Worm (Caenorhabditis elegans) whole organism, L4 larva: ENCODE results near the gene sec-24.1.

Experiments used
- D1046.2 ChIP-seq: fragments of 200-800 bp; sonication (Bioruptor generic); IDR thresholded peaks from 2 replicates; pipeline ENCODE4 v1.3.6; 2022; ENCODE audit warnings: missing genetic modification characterization, missing compliant biosample characterization
- F44E2.7 ChIP-seq: fragments of 200-800 bp; sonication (Bioruptor generic); IDR thresholded peaks from 2 replicates; pipeline ENCODE4 v2.1.2; 2022; ENCODE audit warnings: missing genetic modification characterization, missing compliant biosample characterization
- F49E8.2 ChIP-seq: sonication (generic microtip); optimal IDR thresholded peaks from 2 replicates; lab custom pipeline; 2016; ENCODE audit warnings: missing compliant biosample characterization, mild to moderate bottlenecking, missing genetic modification characterization, borderline replicate concordance
- R02D3.7 ChIP-seq: fragments of 150-350 bp; sonication (generic microtip); optimal IDR thresholded peaks from 3 replicates; lab custom pipeline; 2014; ENCODE audit warnings: missing biosample characterization, missing genetic modification characterization
- Y48G9A.11 ChIP-seq: fragments of 200-800 bp; sonication (Bioruptor generic); IDR thresholded peaks from 2 replicates; pipeline ENCODE4 v1.3.6; 2022; ENCODE audit warnings: missing genetic modification reagents, missing genetic modification characterization, missing compliant biosample characterization
- ZK337.2 ChIP-seq: fragments of 200-800 bp; sonication (Bioruptor generic); IDR thresholded peaks from 2 replicates; pipeline ENCODE4 v1.3.6; 2022; ENCODE audit warnings: missing genetic modification reagents, missing genetic modification characterization, missing compliant biosample characterization
- aha-1 ChIP-seq: fragments of 150-350 bp; peaks from one replicate; lab custom pipeline; 2014; ENCODE audit warnings: missing biosample characterization, missing genetic modification characterization
- aly-2 ChIP-seq: sonication (generic microtip); optimal IDR thresholded peaks from 2 replicates; lab custom pipeline; 2018; ENCODE audit warnings: missing biosample characterization, missing genetic modification characterization
- arid-1 ChIP-seq: fragments of 200-800 bp; sonication (Bioruptor generic); conservative IDR thresholded peaks from 2 replicates; pipeline ENCODE4 v1.3.6; 2022; ENCODE audit warnings: missing genetic modification reagents, missing genetic modification characterization, missing compliant biosample characterization
- attf-4 ChIP-seq: sonication (generic microtip); optimal IDR thresholded peaks from 3 replicates; lab custom pipeline; 2017; ENCODE audit warnings: missing biosample characterization, missing genetic modification characterization
- ceh-32 ChIP-seq: sonication (generic microtip); optimal IDR thresholded peaks from 2 replicates; lab custom pipeline; 2016; ENCODE audit warnings: mild to moderate bottlenecking, missing genetic modification characterization, missing compliant biosample characterization; ENCODE audit not compliant: poor library complexity
- ceh-62 ChIP-seq: sonication (generic microtip); optimal IDR thresholded peaks from 2 replicates; lab custom pipeline; 2017; ENCODE audit warnings: missing biosample characterization, missing genetic modification characterization
- daf-16 ChIP-seq, 3 experiments: sonication (generic microtip); optimal IDR thresholded peaks; 2 replicates each; lab custom pipeline; 2016 to 2017; ENCODE audit warnings: missing genetic modification characterization in 3 of 3, missing genetic modification reagents in 3 of 3, mild to moderate bottlenecking in 2 of 3, missing compliant biosample characterization in 2 of 3, missing biosample characterization in 1 of 3, moderate library complexity in 1 of 3
- daf-19 ChIP-seq: fragments of 200-800 bp; sonication (Bioruptor generic); conservative IDR thresholded peaks from 2 replicates; pipeline ENCODE4 v1.3.6; 2022; ENCODE audit warnings: missing genetic modification characterization, missing compliant biosample characterization
- dmd-9 ChIP-seq: fragments of 200-800 bp; sonication (Bioruptor generic); IDR thresholded peaks from 2 replicates; pipeline ENCODE4 v1.3.6; 2022; ENCODE audit warnings: missing genetic modification reagents, missing genetic modification characterization, missing compliant biosample characterization
- dpl-1 ChIP-seq: fragments of 150-350 bp; optimal IDR thresholded peaks from 2 replicates; lab custom pipeline; 2014; ENCODE audit warnings: missing biosample characterization, missing genetic modification reagents, missing genetic modification characterization
- egl-43 ChIP-seq: fragments of 200-800 bp; sonication (Bioruptor generic); IDR thresholded peaks from 2 replicates; pipeline ENCODE4 v1.3.6; 2022; ENCODE audit warnings: missing genetic modification reagents, missing genetic modification characterization, missing compliant biosample characterization
- fkh-10 ChIP-seq: fragments of 150-350 bp; optimal IDR thresholded peaks from 2 replicates; lab custom pipeline; 2014; ENCODE audit warnings: missing biosample characterization, missing genetic modification reagents, missing genetic modification characterization
- gei-8 ChIP-seq: fragments of 200-800 bp; sonication (Bioruptor generic); optimal IDR thresholded peaks from 2 replicates; lab custom pipeline; 2018; ENCODE audit warnings: mild to moderate bottlenecking, missing genetic modification characterization, missing compliant biosample characterization
- hif-1 ChIP-seq, 2 experiments: sonication (generic microtip); optimal IDR thresholded peaks; 2 replicates each; lab custom pipeline; 2016 to 2017; ENCODE audit warnings: missing compliant biosample characterization in 2 of 2, missing genetic modification characterization in 2 of 2, missing genetic modification reagents in 2 of 2, missing genotype in 2 of 2, mild to moderate bottlenecking in 1 of 2
- hlh-11 ChIP-seq: fragments of 200-800 bp; sonication (Bioruptor generic); optimal IDR thresholded peaks from 2 replicates; lab custom pipeline; 2018; ENCODE audit warnings: mild to moderate bottlenecking, missing genetic modification characterization, missing compliant biosample characterization
- hmg-1.1 ChIP-seq: fragments of 200-800 bp; sonication (Bioruptor generic); IDR thresholded peaks from 2 replicates; pipeline ENCODE4 v1.3.6; 2022; ENCODE audit warnings: missing genetic modification reagents, missing genetic modification characterization, missing compliant biosample characterization
- lin-1 ChIP-seq: fragments of 200-800 bp; sonication (Bioruptor generic); IDR thresholded peaks from 2 replicates; pipeline ENCODE4 v1.3.6; 2022; ENCODE audit warnings: missing genetic modification reagents, missing genetic modification characterization, missing compliant biosample characterization
- lin-13 ChIP-seq: fragments of 150-350 bp; optimal IDR thresholded peaks from 2 replicates; lab custom pipeline; 2014; ENCODE audit warnings: missing biosample characterization, missing genetic modification reagents, missing genetic modification characterization
- lin-39 ChIP-seq: fragments of 150-350 bp; optimal IDR thresholded peaks from 2 replicates; lab custom pipeline; 2014; ENCODE audit warnings: missing biosample characterization, missing genetic modification reagents, missing genetic modification characterization
- madf-5 ChIP-seq, 2 experiments: fragments of 200-800 bp; sonication (Bioruptor generic); IDR thresholded peaks; 2 replicates each; pipeline ENCODE4 v1.3.6; 2022; ENCODE audit warnings: missing compliant biosample characterization in 2 of 2, missing genetic modification characterization in 2 of 2
- mdl-1 ChIP-seq, 2 experiments: fragments of 150-350 bp in 1 of 2; sonication (generic microtip) in 1 of 2; optimal IDR thresholded peaks; 2 replicates each; lab custom pipeline; 2014 to 2017; ENCODE audit warnings: missing biosample characterization in 2 of 2, missing genetic modification characterization in 2 of 2
- mdt-29 ChIP-seq: fragments of 200-800 bp; sonication (Bioruptor generic); IDR thresholded peaks from 2 replicates; pipeline ENCODE4 v1.3.6; 2022; ENCODE audit warnings: missing genetic modification reagents, missing genetic modification characterization, missing compliant biosample characterization
- mep-1 ChIP-seq: fragments of 150-350 bp; sonication (generic microtip); optimal IDR thresholded peaks from 3 replicates; lab custom pipeline; 2014; ENCODE audit warnings: missing biosample characterization, missing genetic modification characterization
- mxl-3 ChIP-seq: fragments of 200-800 bp; sonication (Bioruptor generic); optimal IDR thresholded peaks from 2 replicates; lab custom pipeline; 2018; ENCODE audit warnings: mild to moderate bottlenecking, missing genetic modification characterization, missing compliant biosample characterization
- nhr-10 ChIP-seq: fragments of 150-350 bp; optimal IDR thresholded peaks from 2 replicates; lab custom pipeline; 2014; ENCODE audit warnings: missing biosample characterization, missing genetic modification characterization
- nhr-42 ChIP-seq: fragments of 200-800 bp; sonication (Bioruptor generic); IDR thresholded peaks from 2 replicates; pipeline ENCODE4 v1.3.6; 2022; ENCODE audit warnings: missing genetic modification characterization, missing compliant biosample characterization
- nhr-6 ChIP-seq: fragments of 150-350 bp; optimal IDR thresholded peaks from 2 replicates; lab custom pipeline; 2014; ENCODE audit warnings: missing biosample characterization, missing genetic modification characterization
- nhr-76 ChIP-seq: fragments of 150-350 bp; optimal IDR thresholded peaks from 2 replicates; lab custom pipeline; 2014; ENCODE audit warnings: missing biosample characterization, missing genetic modification characterization
- pqm-1 ChIP-seq: sonication (generic microtip); optimal IDR thresholded peaks from 2 replicates; lab custom pipeline; 2017; ENCODE audit warnings: missing biosample characterization, missing genetic modification characterization
- rbr-2 ChIP-seq: sonication (generic microtip); optimal IDR thresholded peaks from 2 replicates; lab custom pipeline; 2016; ENCODE audit warnings: missing genotype, missing genetic modification characterization, missing compliant biosample characterization
- sdz-12 ChIP-seq: fragments of 200-800 bp; sonication (Bioruptor generic); optimal IDR thresholded peaks from 2 replicates; lab custom pipeline; 2018; ENCODE audit warnings: mild to moderate bottlenecking, missing genetic modification characterization, missing compliant biosample characterization
- set-16 ChIP-seq: fragments of 200-800 bp; sonication (Bioruptor generic); IDR thresholded peaks from 2 replicates; pipeline ENCODE4 v1.3.6; 2022; ENCODE audit warnings: missing genetic modification reagents, missing genetic modification characterization, missing compliant biosample characterization
- snpc-4 ChIP-seq: fragments of 150-350 bp; optimal IDR thresholded peaks from 2 replicates; lab custom pipeline; 2014; ENCODE audit warnings: missing biosample characterization, missing genetic modification characterization
- spr-1 ChIP-seq: sonication (generic microtip); optimal IDR thresholded peaks from 2 replicates; lab custom pipeline; 2016; ENCODE audit warnings: mild to moderate bottlenecking, missing genetic modification characterization, missing compliant biosample characterization
- spr-3 ChIP-seq: fragments of 200-800 bp; sonication (Bioruptor generic); optimal IDR thresholded peaks from 2 replicates; lab custom pipeline; 2018; ENCODE audit warnings: mild to moderate bottlenecking, missing genetic modification characterization, missing compliant biosample characterization
- tag-97 ChIP-seq: fragments of 200-800 bp; sonication (Bioruptor generic); IDR thresholded peaks from 2 replicates; pipeline ENCODE4 v1.3.6; 2022; ENCODE audit warnings: missing genetic modification characterization, missing compliant biosample characterization
- tra-1 ChIP-seq: fragments of 200-800 bp; sonication (Bioruptor generic); IDR thresholded peaks from 2 replicates; pipeline ENCODE4 v1.3.6; 2022; ENCODE audit warnings: missing genetic modification reagents, missing genetic modification characterization, missing compliant biosample characterization
- unc-130 ChIP-seq: sonication (generic microtip); optimal IDR thresholded peaks from 2 replicates; lab custom pipeline; 2016; ENCODE audit warnings: missing genetic modification reagents, missing genetic modification characterization, missing compliant biosample characterization
- unc-39 ChIP-seq: sonication (generic microtip); optimal IDR thresholded peaks from 2 replicates; lab custom pipeline; 2017; ENCODE audit warnings: missing biosample characterization, missing genetic modification characterization
- unc-62 ChIP-seq, 3 experiments: fragments of 150-350 bp in 1 of 3; sonication (generic microtip); optimal IDR thresholded peaks in 2 of 3; peaks in 1 of 3; 1 replicate in 1 of 3; 2 replicates in 2 of 3; lab custom pipeline; 2014 to 2017; ENCODE audit warnings: missing biosample characterization in 3 of 3, missing genetic modification characterization in 3 of 3, missing genetic modification reagents in 3 of 3, missing genotype in 1 of 3
- vab-7 ChIP-seq: fragments of 200-800 bp; sonication (Bioruptor generic); IDR thresholded peaks from 2 replicates; pipeline ENCODE4 v1.3.6; 2022; ENCODE audit warnings: missing genetic modification reagents, missing genetic modification characterization, missing compliant biosample characterization
- zfp-2 ChIP-seq: sonication (generic microtip); optimal IDR thresholded peaks from 2 replicates; lab custom pipeline; 2016; ENCODE audit warnings: mild to moderate bottlenecking, missing genetic modification characterization, missing compliant biosample characterization
- zip-11 ChIP-seq: fragments of 200-800 bp; sonication (Bioruptor generic); IDR thresholded peaks from 2 replicates; pipeline ENCODE4 v1.3.6; 2022; ENCODE audit warnings: missing genetic modification characterization, missing compliant biosample characterization
- zip-2 ChIP-seq: fragments of 150-350 bp; optimal IDR thresholded peaks from 2 replicates; lab custom pipeline; 2014; ENCODE audit warnings: missing biosample characterization, missing genetic modification characterization
- ztf-7 ChIP-seq: fragments of 150-350 bp; optimal IDR thresholded peaks from 2 replicates; lab custom pipeline; 2014; ENCODE audit warnings: missing biosample characterization, missing genetic modification characterization

sec-24.1 gene

DNA sequence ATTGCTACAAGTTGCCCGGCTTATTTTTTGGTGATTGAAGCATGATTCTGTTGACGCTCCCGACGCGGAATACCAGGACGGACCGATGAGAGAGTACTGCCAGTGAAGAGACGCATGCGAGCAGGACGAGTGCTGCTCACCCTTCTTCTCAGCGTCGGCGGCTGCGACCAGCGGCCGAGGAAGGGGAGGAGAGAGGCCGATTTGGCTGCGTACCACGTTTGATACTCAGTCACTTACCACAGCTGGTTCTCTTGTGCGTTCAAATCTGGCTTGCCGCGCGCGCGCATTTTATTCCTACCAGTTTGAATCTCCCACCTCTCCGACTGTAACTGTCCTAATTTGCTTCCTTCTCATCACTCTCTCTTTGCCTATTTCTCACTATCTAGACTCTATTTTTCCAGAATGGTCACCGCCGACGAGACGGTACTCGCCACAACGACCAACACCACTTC lies 41.7 kb downstream of the sec-24.1 start, which contains the start of gene mep-1 (continued):
- no peak for TF ChIP-seq daf-16 (GFP tag; optimal IDR thresholded peaks at IDR 0.05; lab: Kevin White, UChicago)
- TF ChIP-seq daf-16 (tag; optimal IDR thresholded peaks at IDR 0.05; lab: Kevin White, UChicago) = no peak
- no peak for TF ChIP-seq madf-5 (GFP tag; IDR thresholded peaks at IDR 0.05; lab: Robert Waterston, UW)
- peak; percentile 84 for TF ChIP-seq hmg-1.1 (GFP tag; lab: Robert Waterston, UW)
- peak; percentile 86 for TF ChIP-seq hlh-11 (tag; lab: Kevin White, UChicago)
- no peak for TF ChIP-seq unc-62 (GFP tag; optimal IDR thresholded peaks at IDR 0.05 in 1 of 2; lab: Kevin White, UChicago)
- TF ChIP-seq unc-62 (tag; optimal IDR thresholded peaks at IDR 0.05; lab: Kevin White, UChicago) = no peak
- no peak for TF ChIP-seq gei-8 (GFP tag; lab: Kevin White, UChicago)
- peak; percentile 98 for TF ChIP-seq set-16 (GFP tag; lab: Robert Waterston, UW)
- TF ChIP-seq rbr-2 (tag; lab: Kevin White, UChicago) = peak; percentile 82
- TF ChIP-seq lin-39 (tag; lab: Kevin White, UChicago) = no peak
- no peak for TF ChIP-seq lin-1 (GFP tag; lab: Robert Waterston, UW)
- TF ChIP-seq ZK337.2 (GFP tag; lab: Robert Waterston, UW) = no peak
- no peak for TF ChIP-seq daf-19 (GFP tag; lab: Robert Waterston, UW)
- TF ChIP-seq F44E2.7 (GFP tag; lab: Robert Waterston, UW) = no peak
- no peak for TF ChIP-seq ceh-62 (tag; lab: Kevin White, UChicago)
- TF ChIP-seq spr-3 (GFP tag; lab: Kevin White, UChicago) = no peak
- peak; percentile 51 for TF ChIP-seq lin-13 (GFP tag; lab: Kevin White, UChicago)
- TF ChIP-seq unc-39 (tag; lab: Kevin White, UChicago) = no peak
- TF ChIP-seq nhr-10 = no peak
- no peak for TF ChIP-seq mdt-29
- TF ChIP-seq ztf-7 = no peak
- no peak for TF ChIP-seq attf-4 (tag; lab: Kevin White, UChicago)
- no peak for TF ChIP-seq Y48G9A.11 (GFP tag; lab: Robert Waterston, UW)
- TF ChIP-seq mep-1 = peak; percentile 97
- TF ChIP-seq zip-11 (GFP tag; lab: Robert Waterston, UW) = no peak
- no peak for TF ChIP-seq zfp-2 (tag; lab: Kevin White, UChicago)
- TF ChIP-seq R02D3.7 (tag; lab: Kevin White, UChicago) = peak; percentile 5
- TF ChIP-seq mdl-1 (tag; optimal IDR thresholded peaks at IDR 0.05; lab: Kevin White, UChicago) = peak in 1 of 2 experiments; percentile 73
- no peak for TF ChIP-seq pqm-1
- peak; percentile 83 for TF ChIP-seq nhr-6
- no peak for TF ChIP-seq nhr-76
- TF ChIP-seq vab-7 = 0 out of 2 replicates have a peak, but pooled peaks have one; percentile 55
- no peak for TF ChIP-seq aly-2 (tag; lab: Kevin White, UChicago)
- TF ChIP-seq dmd-9 = peak; percentile 58; the same call in 1 of the 2 replicates
- no peak for TF ChIP-seq sdz-12
- peak; percentile 98 for TF ChIP-seq aha-1
- no peak for TF ChIP-seq tag-97 (GFP tag; lab: Robert Waterston, UW)
- TF ChIP-seq hif-1 (tag; optimal IDR thresholded peaks at IDR 0.05; lab: Kevin White, UChicago) = peak in 1 of 2 experiments; percentile 14
- no peak for TF ChIP-seq spr-1 (tag; lab: Kevin White, UChicago)
- no peak for TF ChIP-seq tra-1 (GFP tag; lab: Robert Waterston, UW)
- TF ChIP-seq D1046.2 (GFP tag; lab: Robert Waterston, UW) = 0 out of 2 replicates have a peak, but pooled peaks have one; percentile 66
- 0 out of 2 replicates have a peak, but pooled peaks have one; percentile 24 for TF ChIP-seq arid-1 (GFP tag; lab: Robert Waterston, UW)
- TF ChIP-seq zip-2 = no peak
- TF ChIP-seq nhr-42 (GFP tag; lab: Robert Waterston, UW) = 0 out of 2 replicates have a peak, but pooled peaks have one; percentile 66
- no peak for TF ChIP-seq snpc-4 (tag; lab: Kevin White, UChicago)
- no peak for TF ChIP-seq ceh-32
- no peak for TF ChIP-seq F49E8.2 (tag; lab: Kevin White, UChicago)
- peak; percentile 4 for TF ChIP-seq fkh-10 (GFP tag; lab: Kevin White, UChicago)
- TF ChIP-seq dpl-1 (GFP tag; lab: Kevin White, UChicago) = peak; percentile 65
- peak; percentile 67 for TF ChIP-seq egl-43 (GFP tag; lab: Robert Waterston, UW)
- no peak for TF ChIP-seq unc-130 (GFP tag; lab: Kevin White, UChicago)
- peak; percentile 37 for TF ChIP-seq mxl-3 (GFP tag; lab: Kevin White, UChicago)
